Worm (Caenorhabditis elegans): ENCODE measurements around the gene fbxb-92.

The fbxb-92 gene

DNA sequence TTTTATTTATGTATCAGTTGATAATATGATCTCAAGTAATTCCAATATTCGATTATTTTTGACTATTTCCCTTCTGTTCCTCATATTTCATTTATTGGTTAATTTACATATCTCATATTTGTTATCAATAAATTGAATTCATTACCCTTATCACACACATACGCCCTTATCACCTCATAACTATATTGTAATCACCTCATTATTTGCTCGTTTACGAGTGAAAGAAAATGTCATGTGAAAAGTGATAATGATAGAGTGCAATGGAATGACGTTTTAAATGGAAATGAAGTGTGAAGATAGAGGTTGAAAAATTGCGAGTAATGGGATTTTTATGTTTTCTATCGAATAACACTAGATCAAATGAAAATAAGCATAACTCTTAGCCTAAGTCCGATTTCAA lies 39.2 kb upstream of the fbxb-92 start:
- TF ChIP-seq unc-62 (GFP tag; optimal IDR thresholded peaks at IDR 0.05) (no peak), C34F6.9 (tag; optimal IDR thresholded peaks at IDR 0.05) (no peak), dmd-4 (tag; optimal IDR thresholded peaks at IDR 0.05) (no peak), lin-13 (GFP tag; optimal IDR thresholded peaks at IDR 0.05) (no peak), fos-1 (tag; optimal IDR thresholded peaks at IDR 0.05) (peak; percentile 100), sma-3 (GFP tag; optimal IDR thresholded peaks at IDR 0.05) (peak; percentile 27), gmeb-1 (tag; optimal IDR thresholded peaks at IDR 0.05) (peak; percentile 64), skn-1 (tag; optimal IDR thresholded peaks at IDR 0.05) (peak; percentile 93), crh-2 (tag; optimal IDR thresholded peaks at IDR 0.05) (peak; percentile 78), egl-27 (tag; optimal IDR thresholded peaks at IDR 0.05) (peak; percentile 80), sma-9 (GFP tag; optimal IDR thresholded peaks at IDR 0.05) (peak; percentile 78), sma-9 (tag; optimal IDR thresholded peaks at IDR 0.05) (no peak)

DNA sequence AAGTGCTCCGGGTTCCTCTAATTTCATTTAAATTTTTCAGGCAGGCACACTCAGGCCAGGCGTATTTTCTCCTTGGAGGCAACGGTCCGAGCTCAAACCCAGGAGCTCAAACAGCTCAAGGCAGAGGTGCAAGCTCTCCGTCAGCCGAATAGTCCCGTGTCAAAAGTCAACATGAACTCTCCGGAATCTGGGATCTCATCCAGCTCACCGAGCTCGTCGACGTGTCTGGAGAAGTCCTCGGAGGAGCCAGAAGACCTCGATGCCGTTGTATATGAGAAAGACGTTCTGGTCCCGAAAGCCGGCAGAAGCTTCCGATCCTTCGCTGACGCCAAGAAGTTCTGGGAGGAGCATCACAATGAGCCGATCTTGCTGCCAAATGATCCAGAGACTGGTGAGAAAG lies 38.5 kb upstream of the fbxb-92 start:
- TF ChIP-seq nhr-237 (tag; optimal IDR thresholded peaks at IDR 0.05) (no peak), ztf-11 (tag; optimal IDR thresholded peaks at IDR 0.05) (no peak), alr-1 (tag; optimal IDR thresholded peaks at IDR 0.05) (no peak), sma-3 (GFP tag; optimal IDR thresholded peaks at IDR 0.05) (no peak), lin-11 (tag; optimal IDR thresholded peaks at IDR 0.05) (no peak), mdl-1 (tag; optimal IDR thresholded peaks at IDR 0.05) (no peak), ceh-16 (tag; optimal IDR thresholded peaks at IDR 0.05) (no peak), peb-1 (tag; optimal IDR thresholded peaks at IDR 0.05) (no peak)

DNA sequence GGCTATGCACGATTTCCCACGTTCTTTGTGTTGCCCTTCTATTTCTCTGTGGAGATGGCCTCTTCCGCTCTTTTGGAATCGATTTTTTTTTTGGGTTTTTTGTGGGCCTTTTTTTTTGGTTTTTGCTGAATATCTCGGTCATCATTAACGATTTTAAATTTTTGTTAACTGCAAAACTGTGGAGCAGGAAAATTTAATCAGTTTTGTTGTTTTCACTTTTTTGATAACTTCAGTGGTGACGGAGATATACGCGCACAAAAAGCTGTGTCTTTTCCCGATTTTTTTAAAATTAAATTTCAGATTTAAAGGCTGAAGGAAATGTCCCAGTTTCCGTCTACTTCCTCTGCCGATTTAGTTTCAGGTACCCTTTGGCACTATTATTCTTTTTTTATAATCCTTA lies 38.0 kb upstream of the fbxb-92 start, which contains the start of gene T24E12.1:
T24E12.1 (plus strand) TSS at position 301 of the 400 bp plus-strand sequence.
- no peak for TF ChIP-seq lin-11 (tag; optimal IDR thresholded peaks at IDR 0.05)
- no peak for TF ChIP-seq Y55F3AM.14 (GFP tag; optimal IDR thresholded peaks at IDR 0.05)
- TF ChIP-seq nhr-12 (tag; optimal IDR thresholded peaks at IDR 0.05), result no peak
- TF ChIP-seq ceh-16 (tag; optimal IDR thresholded peaks at IDR 0.05), result no peak
- no peak for TF ChIP-seq gmeb-1 (tag; optimal IDR thresholded peaks at IDR 0.05)
- TF ChIP-seq dmd-4 (tag; optimal IDR thresholded peaks at IDR 0.05), result no peak
- TF ChIP-seq nhr-129 (tag; optimal IDR thresholded peaks at IDR 0.05), result no peak
- no peak for TF ChIP-seq blmp-1 (tag; optimal IDR thresholded peaks at IDR 0.05; ENCODE audit: insufficient read depth)

DNA sequence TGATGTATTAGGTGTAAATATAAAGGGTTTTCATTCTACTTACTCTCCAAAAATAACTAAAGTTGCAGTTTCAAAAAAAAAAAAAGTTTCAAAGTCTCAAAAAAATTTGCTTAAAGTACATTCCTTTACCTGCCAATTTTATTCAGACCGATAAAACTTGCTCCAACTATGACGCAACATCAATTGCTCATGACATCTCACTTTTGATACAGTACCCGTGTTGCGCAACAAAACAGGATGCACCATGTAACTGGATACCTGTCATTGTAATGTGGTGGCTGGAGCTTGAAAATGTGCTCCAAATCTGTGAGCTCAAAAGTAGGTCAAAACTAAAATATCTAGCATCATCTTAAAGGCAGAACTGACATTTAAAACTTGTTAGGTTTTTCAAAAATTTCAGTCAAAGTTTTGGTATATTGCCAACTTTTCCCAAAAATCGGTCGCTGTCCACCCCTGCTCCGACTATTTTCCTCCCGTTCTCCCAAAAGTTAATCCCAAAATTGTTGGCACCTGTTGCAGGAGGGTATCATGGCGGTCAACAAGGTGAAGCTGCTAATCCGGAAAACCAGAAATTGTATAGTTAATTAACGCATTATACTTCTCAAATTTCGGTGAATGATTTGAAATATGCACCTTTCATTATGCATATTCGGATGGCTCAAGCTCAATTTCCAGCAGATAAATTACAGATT lies 35.1 kb upstream of the fbxb-92 start, which contains the start of gene T24E12.2:
T24E12.2 (plus strand) TSS at position 642 of the 692 bp plus-strand sequence.
- TF ChIP-seq blmp-1 (tag; optimal IDR thresholded peaks at IDR 0.05; ENCODE audit: insufficient read depth) (no peak), mbf-1 (tag; optimal IDR thresholded peaks at IDR 0.05) (no peak), unc-39 (tag; optimal IDR thresholded peaks at IDR 0.05) (no peak), nhr-21 (tag; optimal IDR thresholded peaks at IDR 0.05) (no peak), crh-2 (tag; optimal IDR thresholded peaks at IDR 0.05) (no peak), elt-1 (tag; optimal IDR thresholded peaks at IDR 0.05) (no peak)

- TF ChIP-seq F13H6.1 (tag; optimal IDR thresholded peaks at IDR 0.05), result no peak
- no peak for TF ChIP-seq mab-5 (tag; optimal IDR thresholded peaks at IDR 0.05)
- TF ChIP-seq elt-1 (tag; optimal IDR thresholded peaks at IDR 0.05), result no peak
- no peak for TF ChIP-seq ama-1 (optimal IDR thresholded peaks at IDR 0.05)
- no peak for TF ChIP-seq C34F6.9 (tag; optimal IDR thresholded peaks at IDR 0.05)
- no peak for TF ChIP-seq nhr-21 (tag; optimal IDR thresholded peaks at IDR 0.05)
- no peak for TF ChIP-seq nhr-12 (tag; optimal IDR thresholded peaks at IDR 0.05)
- no peak for TF ChIP-seq snpc-4 (tag; optimal IDR thresholded peaks at IDR 0.05)
- TF ChIP-seq sem-4 (tag; optimal IDR thresholded peaks at IDR 0.05), result no peak
- TF ChIP-seq elt-3 (tag; optimal IDR thresholded peaks at IDR 0.05), result no peak
- TF ChIP-seq crh-2 (tag; optimal IDR thresholded peaks at IDR 0.05), result no peak
- no peak for TF ChIP-seq fos-1 (tag; optimal IDR thresholded peaks at IDR 0.05)
- no peak for TF ChIP-seq nhr-25 (tag; optimal IDR thresholded peaks at IDR 0.05)
- no peak for TF ChIP-seq sma-9 (GFP tag; optimal IDR thresholded peaks at IDR 0.05)
- no peak for TF ChIP-seq sma-9 (tag; optimal IDR thresholded peaks at IDR 0.05)
- no peak for TF ChIP-seq mdl-1 (tag; optimal IDR thresholded peaks at IDR 0.05)
- no peak for TF ChIP-seq mbf-1 (tag; optimal IDR thresholded peaks at IDR 0.05)
- no peak for TF ChIP-seq alr-1 (tag; optimal IDR thresholded peaks at IDR 0.05)
- TF ChIP-seq nhr-237 (tag; optimal IDR thresholded peaks at IDR 0.05), result no peak
- no peak for TF ChIP-seq lin-11 (tag; optimal IDR thresholded peaks at IDR 0.05)
- no peak for TF ChIP-seq gmeb-1 (tag; optimal IDR thresholded peaks at IDR 0.05)
Measured at ce11 chrII:3781238-3781637, 33.9 kb upstream of the fbxb-92 start.

All from whole organism, L2 larva.